Worm (Caenorhabditis elegans) whole organism, L1 larva: Measurements from ENCODE around the gene nhr-114.

Source experiments
- ceh-82 ChIP-seq, 3 experiments: fragments of 150-350 bp in 1 of 3; sonication (generic microtip) in 2 of 3; optimal IDR thresholded peaks; 2 replicates each; lab custom pipeline; 2014 to 2017; ENCODE audit warnings: missing biosample characterization in 3 of 3, missing genetic modification characterization in 3 of 3
- nhr-76 ChIP-seq: sonication (generic microtip); optimal IDR thresholded peaks from 2 replicates; lab custom pipeline; 2017; ENCODE audit warnings: missing biosample characterization, missing genetic modification characterization
- ztf-11 ChIP-seq, 2 experiments: sonication (generic microtip); optimal IDR thresholded peaks; 2 replicates each; lab custom pipeline; 2016 to 2017; ENCODE audit warnings: missing genetic modification characterization in 2 of 2, missing biosample characterization in 1 of 2, missing compliant biosample characterization in 1 of 2

DNA sequence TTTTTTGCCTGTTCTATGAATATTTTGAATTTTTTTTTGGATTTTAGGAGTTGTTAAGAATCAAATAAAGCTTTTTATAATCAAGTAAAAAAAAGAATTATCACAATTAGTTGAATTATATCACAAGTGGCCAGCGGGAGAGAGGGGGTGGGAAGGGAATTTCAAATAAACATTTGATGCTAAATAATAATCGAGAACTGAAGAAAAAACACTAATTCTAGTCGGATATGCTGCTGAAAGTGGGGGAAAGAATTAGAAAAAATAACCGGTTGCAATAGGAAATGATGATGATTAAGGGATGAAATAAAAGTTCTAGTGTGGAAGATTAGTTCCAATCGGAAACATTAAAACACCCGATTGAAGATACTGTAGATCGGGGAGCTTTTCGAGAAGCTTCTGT is 5.7 kb upstream of the nhr-114 start:
- TF ChIP-seq nhr-76 (no peak), ceh-82 (tag; optimal IDR thresholded peaks at IDR 0.05; lab: Kevin White, UChicago) (no peak), ztf-11 (tag; optimal IDR thresholded peaks at IDR 0.05; lab: Kevin White, UChicago) (no peak)
